Worm (Caenorhabditis elegans) whole organism, early embryonic: Measurements from ENCODE around the gene F49C5.11.

Experiments used
- F13C5.2 ChIP-seq: sonication (generic microtip); optimal IDR thresholded peaks from 2 replicates; lab custom pipeline; 2017; ENCODE audit warnings: mild to moderate bottlenecking, missing genetic modification characterization, inconsistent platforms, missing compliant biosample characterization
- ama-1 ChIP-seq: fragments of 150-350 bp; optimal IDR thresholded peaks from 2 replicates; lab custom pipeline; 2014
- ets-7 ChIP-seq: sonication (generic microtip); optimal IDR thresholded peaks from 2 replicates; lab custom pipeline; 2016; ENCODE audit warnings: missing genotype, missing genetic modification characterization, missing compliant biosample characterization
- flt-1 ChIP-seq: fragments of 200-800 bp; sonication (Bioruptor generic); IDR thresholded peaks from 2 replicates; pipeline ENCODE4 v1.3.6; 2022; ENCODE audit warnings: missing genetic modification characterization, missing compliant biosample characterization
- hmg-4 ChIP-seq: fragments of 200-800 bp; sonication (Bioruptor generic); optimal IDR thresholded peaks from 2 replicates; lab custom pipeline; 2018; ENCODE audit warnings: mild to moderate bottlenecking, missing genetic modification characterization, missing compliant biosample characterization
- scrt-1 ChIP-seq: fragments of 200-800 bp; sonication (Bioruptor generic); IDR thresholded peaks from 2 replicates; pipeline ENCODE4 v1.3.6; 2022; ENCODE audit warnings: missing genetic modification characterization, missing compliant biosample characterization

DNA sequence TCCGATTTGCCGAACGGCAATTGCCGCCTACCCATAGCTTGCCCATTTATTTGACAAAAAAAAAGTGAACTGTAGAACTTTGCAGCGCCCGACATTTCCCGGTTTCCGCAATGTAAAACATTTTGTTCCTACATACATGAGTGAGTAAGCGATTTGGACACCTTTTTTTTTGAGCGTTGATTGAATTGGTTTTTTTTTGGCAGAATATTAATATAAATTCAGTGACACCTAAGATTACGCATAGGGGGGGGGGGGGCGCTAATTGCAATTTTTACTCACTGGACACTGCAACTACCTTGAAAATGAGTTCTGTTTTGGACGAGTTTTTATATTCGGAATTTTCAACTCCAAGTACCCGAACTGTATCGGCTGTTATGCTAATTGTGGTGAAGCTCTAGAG lies 30.2 kb upstream of the F49C5.11 start, which contains the start of gene srx-118:
- no peak for TF ChIP-seq ets-7
- no peak for TF ChIP-seq flt-1 (GFP tag; lab: Robert Waterston, UW)
- TF ChIP-seq hmg-4, result no peak
- TF ChIP-seq F13C5.2 (tag; lab: Kevin White, UChicago), result no peak
- TF ChIP-seq ama-1 (lab: Kevin White, UChicago), result no peak
- TF ChIP-seq scrt-1, result no peak
